Worm (Caenorhabditis elegans) whole organism, mixed stage, embryonic: ENCODE data around the gene npr-2.

Experiments
- elt-3 ChIP-seq: fragments of 150-350 bp; optimal IDR thresholded peaks from 2 replicates; lab custom pipeline; 2014; ENCODE audit warnings: missing biosample characterization, missing genetic modification characterization
- snpc-4 ChIP-seq: fragments of 150-350 bp; optimal IDR thresholded peaks from 2 replicates; lab custom pipeline; 2014; ENCODE audit warnings: missing biosample characterization, missing genetic modification characterization

ce11 chrIV:9520629-9521028 is 59.3 kb downstream of the npr-2 start:
- TF ChIP-seq snpc-4 (tag; lab: Kevin White, UChicago) = no peak
- TF ChIP-seq elt-3 (tag; lab: Kevin White, UChicago) = no peak
